Worm (Caenorhabditis elegans): ENCODE results near the gene mdt-27.
A peak's percentile ranks its signal among the peaks of the same experiment; 100 is the strongest.

The mdt-27 gene

ce11 chrV:9162955-9163468 lies 50.4 kb downstream of the mdt-27 start, which contains the start of gene col-145:
TSS of gene col-145 (minus strand) at chrV:9163005.
- TF ChIP-seq spr-3 (GFP tag; optimal IDR thresholded peaks at IDR 0.05) = no peak
- no peak for TF ChIP-seq aly-2 (tag; optimal IDR thresholded peaks at IDR 0.05)
- no peak for TF ChIP-seq R02D3.7 (tag; optimal IDR thresholded peaks at IDR 0.05)
- TF ChIP-seq attf-4 (tag; optimal IDR thresholded peaks at IDR 0.05) = no peak
- TF ChIP-seq lin-13 (GFP tag; optimal IDR thresholded peaks at IDR 0.05) = no peak
- no peak for TF ChIP-seq unc-62 (GFP tag; optimal IDR thresholded peaks at IDR 0.05 in 1 of 2)
- TF ChIP-seq unc-62 (tag; optimal IDR thresholded peaks at IDR 0.05) = no peak
- TF ChIP-seq lim-7 (GFP tag; IDR thresholded peaks at IDR 0.05) = no peak

- TF ChIP-seq T26A8.4 (GFP tag; IDR thresholded peaks at IDR 0.05) (0 out of 2 replicates have a peak, but pooled peaks have one; percentile 43), set-16 (GFP tag; IDR thresholded peaks at IDR 0.05) (peak; percentile 96), egl-43 (GFP tag; IDR thresholded peaks at IDR 0.05) (0 out of 2 replicates have a peak, but pooled peaks have one; percentile 32), mxl-3 (GFP tag; optimal IDR thresholded peaks at IDR 0.05) (no peak)
Observed at ce11 chrV:9162118-9162729, 51.2 kb downstream of the mdt-27 start.

DNA sequence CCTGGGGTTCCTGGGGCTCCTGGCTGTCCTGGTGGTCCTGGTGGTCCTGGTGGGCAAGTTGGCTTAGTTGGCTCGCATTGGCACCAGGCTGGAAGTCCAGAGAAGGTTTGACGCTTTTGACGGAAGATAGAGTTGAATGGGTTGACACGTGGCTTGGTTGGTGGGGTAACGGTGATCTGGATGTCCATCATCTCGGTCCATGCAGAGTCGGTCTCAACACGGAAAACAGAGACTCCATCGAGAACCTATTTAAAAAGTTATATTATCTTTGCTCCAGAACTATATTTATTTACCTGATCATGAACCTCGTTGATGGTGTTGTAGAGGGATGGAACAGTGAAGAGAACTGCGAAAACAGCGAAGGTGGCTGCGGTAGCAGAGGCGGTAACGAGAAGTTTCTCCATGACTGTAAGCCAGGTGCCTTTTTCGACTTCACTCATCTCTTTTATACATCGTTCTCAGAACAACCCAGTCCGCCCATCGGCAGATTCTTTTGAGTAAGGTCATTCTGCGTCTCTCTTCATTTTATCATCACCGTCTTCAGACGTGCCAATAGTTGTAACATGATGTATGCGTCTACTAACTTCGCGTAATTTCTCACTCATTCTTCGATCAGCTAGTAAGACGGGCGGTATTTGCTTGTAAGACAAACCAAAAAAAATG lies 53.1 kb downstream of the mdt-27 start, which contains the start of gene col-144:
Gene col-144, minus strand, starts transcription at position 419 of the 663 bp plus-strand sequence.
- peak; percentile 9 for TF ChIP-seq cey-2 (tag; optimal IDR thresholded peaks at IDR 0.05; ENCODE audit: borderline replicate concordance, insufficient read depth)
- TF ChIP-seq hmg-1.1 (GFP tag; IDR thresholded peaks at IDR 0.05) = no peak
- TF ChIP-seq ceh-44 (GFP tag; IDR thresholded peaks at IDR 0.05) = no peak
- no peak for TF ChIP-seq madf-9 (GFP tag; conservative IDR thresholded peaks at IDR 0.05)
- no peak for TF ChIP-seq ceh-82 (tag; optimal IDR thresholded peaks at IDR 0.05)
- TF ChIP-seq lir-3 (tag; optimal IDR thresholded peaks at IDR 0.05) = no peak
- peak; percentile 83 for TF ChIP-seq ama-1 (optimal IDR thresholded peaks at IDR 0.05)
- TF ChIP-seq nhr-25 (tag; optimal IDR thresholded peaks at IDR 0.05; ENCODE audit: borderline replicate concordance, insufficient read depth) = peak; percentile 63
- no peak for TF ChIP-seq egl-27 (tag; optimal IDR thresholded peaks at IDR 0.05)
- TF ChIP-seq nhr-28 (tag; optimal IDR thresholded peaks at IDR 0.05) = peak; percentile 63
- TF ChIP-seq Y48G9A.11 (GFP tag; IDR thresholded peaks at IDR 0.05) = no peak
- TF ChIP-seq nhr-42 (GFP tag; IDR thresholded peaks at IDR 0.05) = no peak
- no peak for TF ChIP-seq ceh-28 (tag; optimal IDR thresholded peaks at IDR 0.05)
- TF ChIP-seq madf-5 (GFP tag; IDR thresholded peaks at IDR 0.05) = 0 out of 4 replicates have a peak, but pooled peaks of 1 of the 2 experiments have one; percentile 61
- no peak for TF ChIP-seq nhr-102 (tag; optimal IDR thresholded peaks at IDR 0.05)
- TF ChIP-seq nhr-76 (tag; optimal IDR thresholded peaks at IDR 0.05) = no peak
- peak in 1 of 2 experiments; percentile 17 for TF ChIP-seq unc-62 (GFP tag; optimal IDR thresholded peaks at IDR 0.05 in 1 of 2)
- no peak for TF ChIP-seq unc-62 (tag; optimal IDR thresholded peaks at IDR 0.05)
- TF ChIP-seq zfp-2 (tag; optimal IDR thresholded peaks at IDR 0.05) = no peak
- no peak for TF ChIP-seq Y5F2A.4 (GFP tag; optimal IDR thresholded peaks at IDR 0.05)
- peak; percentile 19 for TF ChIP-seq mxl-3 (GFP tag; optimal IDR thresholded peaks at IDR 0.05)
- TF ChIP-seq aha-1 (tag) = peak; percentile 95
- TF ChIP-seq zag-1 (tag; optimal IDR thresholded peaks at IDR 0.05) = no peak
- TF ChIP-seq lin-29 (GFP tag; IDR thresholded peaks at IDR 0.05) = no peak
- TF ChIP-seq hlh-11 (tag; optimal IDR thresholded peaks at IDR 0.05) = peak; percentile 40
- TF ChIP-seq zip-11 (GFP tag; IDR thresholded peaks at IDR 0.05) = no peak
- TF ChIP-seq lin-15B (tag; optimal IDR thresholded peaks at IDR 0.05) = no peak
- no peak for TF ChIP-seq fkh-10 (GFP tag; optimal IDR thresholded peaks at IDR 0.05)
- no peak for TF ChIP-seq ztf-7 (tag; optimal IDR thresholded peaks at IDR 0.05)
- no peak for TF ChIP-seq snpc-4 (tag; optimal IDR thresholded peaks at IDR 0.05)
- no peak for TF ChIP-seq lin-39 (tag; optimal IDR thresholded peaks at IDR 0.05)
- no peak for TF ChIP-seq nhr-77 (tag; optimal IDR thresholded peaks at IDR 0.05)
- no peak for TF ChIP-seq aly-2 (tag; optimal IDR thresholded peaks at IDR 0.05)
- no peak for TF ChIP-seq F37D6.2 (tag; optimal IDR thresholded peaks at IDR 0.05)
- peak; percentile 86 for TF ChIP-seq set-16 (GFP tag; IDR thresholded peaks at IDR 0.05)
- TF ChIP-seq pqm-1 (tag; optimal IDR thresholded peaks at IDR 0.05) = no peak
- 0 out of 2 replicates have a peak, but pooled peaks have one; percentile 16 for TF ChIP-seq egl-43 (GFP tag; IDR thresholded peaks at IDR 0.05)
- no peak for TF ChIP-seq nhr-6 (tag; optimal IDR thresholded peaks at IDR 0.05)
- peak; percentile 32; the same call in 1 of the 2 replicates for TF ChIP-seq zfp-3 (GFP tag; conservative IDR thresholded peaks at IDR 0.05)
- no peak for TF ChIP-seq jun-1 (tag; optimal IDR thresholded peaks at IDR 0.05)

Measured in whole organism, L4 larva.